Worm (Caenorhabditis elegans) whole organism, L3 larva: Measurements from ENCODE around the gene F26F4.12.
A peak's percentile ranks its signal among the peaks of the same experiment; 100 is the strongest.

ENCODE experiments used
- R02D3.7 ChIP-seq: fragments of 150-350 bp; optimal IDR thresholded peaks from 2 replicates; lab custom pipeline; 2014; ENCODE audit warnings: missing biosample characterization, missing genetic modification characterization
- ZK546.5 ChIP-seq: sonication (generic microtip); optimal IDR thresholded peaks from 2 replicates; lab custom pipeline; 2017; ENCODE audit warnings: missing biosample characterization, missing genetic modification characterization
- aly-2 ChIP-seq: fragments of 150-350 bp; optimal IDR thresholded peaks from 2 replicates; lab custom pipeline; 2014; ENCODE audit warnings: missing biosample characterization, missing genetic modification characterization
- ama-1 ChIP-seq: fragments of 150-350 bp; optimal IDR thresholded peaks from 2 replicates; lab custom pipeline; 2018
- ceh-16 ChIP-seq: sonication (generic microtip); optimal IDR thresholded peaks from 2 replicates; lab custom pipeline; 2017; ENCODE audit warnings: missing biosample characterization, missing genetic modification characterization
- ceh-28 ChIP-seq: fragments of 150-350 bp; optimal IDR thresholded peaks from 2 replicates; lab custom pipeline; 2014; ENCODE audit warnings: missing biosample characterization, missing genetic modification reagents, missing genetic modification characterization
- daf-12 ChIP-seq: fragments of 150-350 bp; optimal IDR thresholded peaks from 2 replicates; lab custom pipeline; 2014; ENCODE audit warnings: missing biosample characterization, missing genetic modification reagents, missing genetic modification characterization
- egl-27 ChIP-seq: sonication (generic microtip); optimal IDR thresholded peaks from 4 replicates; lab custom pipeline; 2017; ENCODE audit warnings: missing biosample characterization, missing genetic modification reagents, missing genetic modification characterization
- egl-5 ChIP-seq: fragments of 150-350 bp; optimal IDR thresholded peaks from 2 replicates; lab custom pipeline; 2017; ENCODE audit warnings: missing biosample characterization, missing genetic modification reagents, missing genetic modification characterization, inconsistent platforms
- elt-1 ChIP-seq: fragments of 150-350 bp; optimal IDR thresholded peaks from 2 replicates; lab custom pipeline; 2014; ENCODE audit warnings: missing biosample characterization, missing genetic modification characterization
- elt-2 ChIP-seq: sonication (generic microtip); optimal IDR thresholded peaks from 2 replicates; lab custom pipeline; 2016; ENCODE audit warnings: missing genetic modification reagents, mild to moderate bottlenecking, missing genetic modification characterization, missing compliant biosample characterization
- elt-3 ChIP-seq, 3 experiments: fragments of 150-350 bp in 1 of 3; sonication (generic microtip) in 2 of 3; optimal IDR thresholded peaks; 2 replicates in 2 of 3; 4 replicates in 1 of 3; lab custom pipeline; 2014 to 2017; ENCODE audit warnings: missing biosample characterization in 3 of 3, missing genetic modification characterization in 3 of 3
- eor-1 ChIP-seq, 2 experiments: fragments of 150-350 bp; optimal IDR thresholded peaks; 2 replicates each; lab custom pipeline; 2014 to 2018; ENCODE audit warnings: missing biosample characterization in 2 of 2, missing genetic modification characterization in 2 of 2
- fkh-10 ChIP-seq: sonication (generic microtip); optimal IDR thresholded peaks from 2 replicates; lab custom pipeline; 2017; ENCODE audit warnings: missing biosample characterization, missing genetic modification reagents, missing genetic modification characterization
- fkh-2 ChIP-seq: fragments of 150-350 bp; optimal IDR thresholded peaks from 2 replicates; lab custom pipeline; 2014; ENCODE audit warnings: missing biosample characterization, missing genetic modification reagents, missing genetic modification characterization
- fos-1 ChIP-seq: fragments of 150-350 bp; optimal IDR thresholded peaks from 2 replicates; lab custom pipeline; 2014; ENCODE audit warnings: missing biosample characterization, missing genetic modification characterization
- hmg-11 ChIP-seq: sonication (generic microtip); optimal IDR thresholded peaks from 2 replicates; lab custom pipeline; 2016; ENCODE audit warnings: missing genetic modification characterization, missing compliant biosample characterization
- jun-1 ChIP-seq: fragments of 150-350 bp; optimal IDR thresholded peaks from 2 replicates; lab custom pipeline; 2014; ENCODE audit warnings: missing biosample characterization, missing genetic modification reagents, missing genetic modification characterization
- lin-15B ChIP-seq: fragments of 150-350 bp; optimal IDR thresholded peaks from 2 replicates; lab custom pipeline; 2014; ENCODE audit warnings: missing biosample characterization, missing genetic modification characterization
- lin-39 ChIP-seq: fragments of 150-350 bp; optimal IDR thresholded peaks from 2 replicates; lab custom pipeline; 2018; ENCODE audit warnings: missing biosample characterization, missing genetic modification reagents, missing genetic modification characterization
- mdl-1 ChIP-seq: fragments of 150-350 bp; optimal IDR thresholded peaks from 2 replicates; lab custom pipeline; 2014; ENCODE audit warnings: missing biosample characterization, missing genetic modification characterization
- nfya-1 ChIP-seq: sonication (generic microtip); optimal IDR thresholded peaks from 2 replicates; lab custom pipeline; 2017; ENCODE audit warnings: missing genetic modification characterization, mild to moderate bottlenecking, missing compliant biosample characterization, antibody characterized with exemption, moderate library complexity; ENCODE audit not compliant: insufficient read depth
- nhr-11 ChIP-seq: fragments of 150-350 bp; optimal IDR thresholded peaks from 2 replicates; lab custom pipeline; 2014; ENCODE audit warnings: missing biosample characterization, missing genetic modification characterization
- nhr-23 ChIP-seq: fragments of 150-350 bp; optimal IDR thresholded peaks from 2 replicates; lab custom pipeline; 2014; ENCODE audit warnings: missing biosample characterization, missing genetic modification reagents, missing genetic modification characterization
- nhr-237 ChIP-seq: fragments of 150-350 bp; optimal IDR thresholded peaks from 2 replicates; lab custom pipeline; 2014; ENCODE audit warnings: missing biosample characterization, missing genetic modification characterization
- nhr-25 ChIP-seq: sonication (generic microtip); optimal IDR thresholded peaks from 2 replicates; lab custom pipeline; 2017; ENCODE audit warnings: missing biosample characterization, missing genetic modification characterization
- nhr-28 ChIP-seq: fragments of 150-350 bp; optimal IDR thresholded peaks from 2 replicates; lab custom pipeline; 2014; ENCODE audit warnings: missing biosample characterization, missing genetic modification characterization
- nhr-43 ChIP-seq: sonication (generic microtip); optimal IDR thresholded peaks from 2 replicates; lab custom pipeline; 2016; ENCODE audit warnings: mild to moderate bottlenecking, missing genetic modification characterization, missing compliant biosample characterization; ENCODE audit not compliant: poor library complexity, severe bottlenecking
- nhr-67 ChIP-seq: fragments of 150-350 bp; optimal IDR thresholded peaks from 2 replicates; lab custom pipeline; 2014; ENCODE audit warnings: missing biosample characterization, missing genetic modification characterization
- nhr-76 ChIP-seq: fragments of 150-350 bp; sonication (generic microtip); optimal IDR thresholded peaks from 5 replicates; lab custom pipeline; 2014; ENCODE audit warnings: missing biosample characterization, missing genetic modification characterization
- nhr-77 ChIP-seq: fragments of 150-350 bp; optimal IDR thresholded peaks from 2 replicates; lab custom pipeline; 2014; ENCODE audit warnings: missing biosample characterization, missing genetic modification characterization
- pha-4 ChIP-seq: fragments of 150-350 bp; optimal IDR thresholded peaks from 2 replicates; lab custom pipeline; 2014; ENCODE audit warnings: missing biosample characterization, missing genetic modification reagents, missing genetic modification characterization
- pqm-1 ChIP-seq: fragments of 150-350 bp; optimal IDR thresholded peaks from 2 replicates; lab custom pipeline; 2017; ENCODE audit warnings: missing biosample characterization, missing genetic modification characterization, inconsistent platforms
- sea-2 ChIP-seq: fragments of 150-350 bp; sonication (generic microtip); optimal IDR thresholded peaks from 4 replicates; lab custom pipeline; 2014; ENCODE audit warnings: missing biosample characterization, missing genetic modification reagents, missing genetic modification characterization
- skn-1 ChIP-seq: fragments of 150-350 bp; optimal IDR thresholded peaks from 2 replicates; lab custom pipeline; 2014; ENCODE audit warnings: missing biosample characterization, missing genetic modification characterization
- snpc-4 ChIP-seq: fragments of 150-350 bp; optimal IDR thresholded peaks from 2 replicates; lab custom pipeline; 2014; ENCODE audit warnings: missing biosample characterization, missing genetic modification characterization
- tbx-2 ChIP-seq: sonication (generic microtip); optimal IDR thresholded peaks from 2 replicates; lab custom pipeline; 2016; ENCODE audit warnings: mild to moderate bottlenecking, missing genetic modification characterization, missing compliant biosample characterization
- unc-39 ChIP-seq: sonication (generic microtip); optimal IDR thresholded peaks from 4 replicates; lab custom pipeline; 2017; ENCODE audit warnings: missing biosample characterization, missing genetic modification characterization
- unc-62 ChIP-seq: fragments of 150-350 bp; sonication (generic microtip); optimal IDR thresholded peaks from 4 replicates; lab custom pipeline; 2014; ENCODE audit warnings: missing biosample characterization, missing genetic modification reagents, missing genetic modification characterization
- zag-1 ChIP-seq: fragments of 150-350 bp; optimal IDR thresholded peaks from 2 replicates; lab custom pipeline; 2014; ENCODE audit warnings: missing biosample characterization, missing genetic modification characterization
- ztf-11 ChIP-seq: fragments of 150-350 bp; optimal IDR thresholded peaks from 2 replicates; lab custom pipeline; 2014; ENCODE audit warnings: missing biosample characterization, missing genetic modification characterization
- ztf-4 ChIP-seq: fragments of 150-350 bp; optimal IDR thresholded peaks from 2 replicates; lab custom pipeline; 2014; ENCODE audit warnings: missing biosample characterization, missing genetic modification characterization

F26F4.12 gene

DNA sequence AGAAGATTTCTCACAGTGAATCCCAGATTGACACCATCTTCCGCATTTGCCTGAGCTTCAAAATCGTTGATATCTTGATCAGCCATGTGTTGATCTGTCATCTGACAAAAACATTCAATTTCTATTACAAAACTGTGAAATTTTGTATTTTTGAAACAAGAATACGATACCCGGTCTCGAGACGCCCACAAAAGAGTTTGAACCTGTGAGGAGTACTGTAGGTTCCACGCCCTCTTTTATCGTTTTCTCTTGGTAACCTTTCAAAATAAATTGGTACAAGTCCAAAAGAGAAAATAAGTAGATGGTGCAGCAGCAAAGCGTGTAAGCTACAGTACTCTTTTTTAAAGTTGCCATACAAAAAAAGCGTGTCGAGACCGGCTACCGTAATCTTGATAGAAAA is at the start of gene F26F4.12:
F26F4.12 (minus strand) TSS at position 101 of the 400 bp plus-strand sequence.
- TF ChIP-seq nhr-76 (tag; lab: Kevin White, UChicago) (no peak), zag-1 (tag; lab: Kevin White, UChicago) (no peak), nhr-67 (tag; lab: Kevin White, UChicago) (no peak), ztf-11 (tag; lab: Kevin White, UChicago) (no peak), fkh-2 (tag; lab: Kevin White, UChicago) (no peak), elt-3 (tag; optimal IDR thresholded peaks at IDR 0.05; lab: Kevin White, UChicago) (no peak), unc-62 (no peak), egl-27 (no peak), R02D3.7 (tag; lab: Kevin White, UChicago) (no peak), nhr-11 (tag; lab: Kevin White, UChicago) (no peak), elt-1 (tag; lab: Kevin White, UChicago) (no peak), nfya-1 (no peak), hmg-11 (tag; lab: Kevin White, UChicago) (no peak), nhr-77 (no peak), elt-2 (no peak), nhr-23 (tag; lab: Kevin White, UChicago) (no peak), eor-1 (tag; optimal IDR thresholded peaks at IDR 0.05; lab: Kevin White, UChicago) (no peak), sea-2 (GFP tag; lab: Kevin White, UChicago) (no peak), mdl-1 (tag; lab: Kevin White, UChicago) (no peak)

ce11 chrIII:4956566-4956965 is 46.7 kb upstream of the F26F4.12 start, which contains the start of gene C26E6.1:
C26E6.1 (plus strand) TSS chrIII:4956866.
- TF ChIP-seq nhr-25 (tag; lab: Kevin White, UChicago) (no peak), snpc-4 (tag; lab: Kevin White, UChicago) (no peak), jun-1 (tag; lab: Kevin White, UChicago) (no peak), lin-15B (no peak), elt-2 (no peak), nhr-237 (tag; lab: Kevin White, UChicago) (no peak), tbx-2 (tag; lab: Kevin White, UChicago) (no peak), fkh-10 (no peak), zag-1 (tag; lab: Kevin White, UChicago) (no peak), nfya-1 (no peak), ceh-28 (no peak), nhr-77 (no peak), egl-5 (tag; lab: Kevin White, UChicago) (no peak), pha-4 (tag; lab: Kevin White, UChicago) (no peak), elt-1 (tag; lab: Kevin White, UChicago) (no peak), R02D3.7 (tag; lab: Kevin White, UChicago) (no peak)

DNA sequence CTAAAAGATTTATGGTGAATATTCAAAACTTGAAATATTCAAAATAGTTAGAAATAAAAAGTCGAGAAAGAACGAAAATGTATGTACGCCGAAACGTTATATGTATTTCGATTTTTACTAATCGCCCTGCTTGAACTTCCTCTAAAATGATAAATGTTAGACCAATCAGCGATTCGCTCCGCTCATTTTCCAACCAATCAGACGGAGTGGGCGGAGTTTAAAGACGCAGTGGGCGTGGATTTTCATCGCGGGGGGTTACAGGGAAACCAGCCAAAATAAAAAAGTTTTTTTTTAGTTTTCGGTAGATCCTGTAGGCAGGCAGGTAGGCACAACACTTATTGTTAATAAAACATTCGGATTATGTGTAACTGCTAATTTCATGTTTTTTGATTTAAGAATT is 43.1 kb upstream of the F26F4.12 start:
- no peak for TF ChIP-seq nhr-67 (tag; lab: Kevin White, UChicago)
- TF ChIP-seq skn-1: no peak
- no peak for TF ChIP-seq unc-39
- TF ChIP-seq nfya-1: peak; percentile 94
- no peak for TF ChIP-seq nhr-43 (tag; lab: Kevin White, UChicago)

- TF ChIP-seq pha-4 (tag; lab: Kevin White, UChicago): no peak
- no peak for TF ChIP-seq ztf-11 (tag; lab: Kevin White, UChicago)
- TF ChIP-seq ama-1 (lab: Kevin White, UChicago): no peak
- no peak for TF ChIP-seq egl-5 (tag; lab: Kevin White, UChicago)
- no peak for TF ChIP-seq nhr-28
- no peak for TF ChIP-seq hmg-11 (tag; lab: Kevin White, UChicago)
- TF ChIP-seq nhr-43 (tag; lab: Kevin White, UChicago): no peak
Observed at ce11 chrIII:4951824-4952223, 42.0 kb upstream of the F26F4.12 start, which contains the start of gene flh-2. flh-2 (plus strand) TSS chrIII:4952124.

ce11 chrIII:4951210-4951609 is 41.4 kb upstream of the F26F4.12 start:
- TF ChIP-seq jun-1 (tag; lab: Kevin White, UChicago) (no peak), daf-12 (tag; lab: Kevin White, UChicago) (no peak), ama-1 (lab: Kevin White, UChicago) (no peak), aly-2 (tag; lab: Kevin White, UChicago) (no peak), nhr-237 (tag; lab: Kevin White, UChicago) (no peak), elt-1 (tag; lab: Kevin White, UChicago) (no peak), unc-62 (no peak), R02D3.7 (tag; lab: Kevin White, UChicago) (no peak), lin-39 (peak; percentile 66), elt-3 (tag; optimal IDR thresholded peaks at IDR 0.05; lab: Kevin White, UChicago) (no peak), hmg-11 (tag; lab: Kevin White, UChicago) (peak; percentile 6), sea-2 (GFP tag; lab: Kevin White, UChicago) (no peak), fos-1 (tag; lab: Kevin White, UChicago) (no peak), ztf-4 (tag; lab: Kevin White, UChicago) (no peak), elt-2 (no peak), pqm-1 (tag; lab: Kevin White, UChicago) (no peak), ZK546.5 (tag; lab: Kevin White, UChicago) (no peak), nfya-1 (peak; percentile 43), ceh-16 (no peak), egl-5 (tag; lab: Kevin White, UChicago) (peak; percentile 26), skn-1 (no peak), ceh-28 (no peak), snpc-4 (tag; lab: Kevin White, UChicago) (no peak), nhr-76 (tag; lab: Kevin White, UChicago) (no peak)
- TF ChIP-seq, all 47 proteins: peak for 4
